Fruit fly (Drosophila melanogaster) whole organism, wandering third instar larva: ENCODE results near the gene Pus1.

Source experiments
- GATAd ChIP-seq: sonication (Bioruptor generic); optimal IDR thresholded peaks from 2 replicates; lab custom pipeline; 2016; ENCODE audit warnings: missing biosample characterization, missing genetic modification characterization
- HLH106 ChIP-seq: fragments of 200-800 bp; optimal IDR thresholded peaks from 3 replicates; lab custom pipeline; 2019; ENCODE audit warnings: missing biosample characterization, mild to moderate bottlenecking, missing genetic modification characterization, moderate library complexity
- Hr78 ChIP-seq: fragments of >200 bp; optimal IDR thresholded peaks from 2 replicates; lab custom pipeline; 2017; ENCODE audit warnings: missing biosample characterization, missing genetic modification characterization
- Sp1 ChIP-seq: fragments of 200-800 bp; sonication (Bioruptor generic); optimal IDR thresholded peaks from 3 replicates; lab custom pipeline; 2019; ENCODE audit warnings: missing biosample characterization, mild to moderate bottlenecking, missing genetic modification characterization, moderate library complexity
- Vsx2 ChIP-seq: fragments of 200-300, 225-300 bp; sonication (Bioruptor generic); optimal IDR thresholded peaks from 2 replicates; lab custom pipeline; 2018; ENCODE audit warnings: missing biosample characterization, missing genetic modification characterization; ENCODE audit not compliant: partially characterized antibody
- brk ChIP-seq: fragments of 200-800 bp; sonication (Bioruptor generic); optimal IDR thresholded peaks from 2 replicates; lab custom pipeline; 2016; ENCODE audit warnings: missing biosample characterization, mild to moderate bottlenecking, missing genetic modification characterization
- h ChIP-seq: fragments of 200-800 bp; sonication (Bioruptor generic); optimal IDR thresholded peaks from 3 replicates; lab custom pipeline; 2016; ENCODE audit warnings: missing biosample characterization, mild to moderate bottlenecking, missing genetic modification characterization

dm6 chr3R:20558106-20558489 lies 34.4 kb downstream of the Pus1 start:
- TF ChIP-seq h, result no peak
- no peak for TF ChIP-seq brk (GFP tag; lab: Kevin White, UChicago)
- no peak for TF ChIP-seq Hr78
- TF ChIP-seq Sp1 (GFP tag; lab: Kevin White, UChicago), result no peak
- TF ChIP-seq Vsx2 (GFP tag; lab: Kevin White, UChicago), result no peak
- no peak for TF ChIP-seq GATAd (GFP tag; lab: Kevin White, UChicago)
- TF ChIP-seq HLH106 (tag; lab: Kevin White, UChicago), result no peak
